Fruit fly (Drosophila melanogaster) whole organism, embryonic: Measurements from ENCODE around the gene Fdh.

ENCODE experiments used
- Bdp1 ChIP-seq: fragments of 200-800 bp; sonication (Bioruptor generic); optimal IDR thresholded peaks from 3 replicates; lab custom pipeline; 2016; ENCODE audit warnings: missing biosample characterization, missing genetic modification characterization
- CG10959 ChIP-seq: fragments of 200-800 bp; sonication (Bioruptor generic); IDR thresholded peaks from 2 replicates; pipeline ENCODE4 v1.3.6; 2022; ENCODE audit warnings: missing biosample characterization, missing genetic modification characterization
- CG11560 ChIP-seq: fragments of 200-800 bp; sonication (Bioruptor generic); IDR thresholded peaks from 3 replicates; pipeline ENCODE4 v1.3.6; 2022; ENCODE audit warnings: missing biosample characterization, missing genetic modification characterization
- CG11696 ChIP-seq: fragments of 200-800 bp; sonication (Bioruptor generic); IDR thresholded peaks from 2 replicates; pipeline ENCODE4 v1.3.6; 2022; ENCODE audit warnings: missing biosample characterization, missing genetic modification characterization
- CG12071 ChIP-seq: fragments of 200-800 bp; sonication (Bioruptor generic); optimal IDR thresholded peaks from 3 replicates; lab custom pipeline; 2018; ENCODE audit warnings: missing biosample characterization, mild to moderate bottlenecking, missing genetic modification characterization
- CG12219 ChIP-seq: fragments of 200-800 bp; sonication (Bioruptor generic); optimal IDR thresholded peaks from 3 replicates; lab custom pipeline; 2018; ENCODE audit warnings: missing biosample characterization, mild to moderate bottlenecking, missing genetic modification characterization
- CG12769 ChIP-seq: fragments of 200-800 bp; sonication (Bioruptor generic); optimal IDR thresholded peaks from 2 replicates; lab custom pipeline; 2019; ENCODE audit warnings: missing biosample characterization, mild to moderate bottlenecking, missing genetic modification characterization, moderate library complexity
- CG14965 ChIP-seq: fragments of 200-800 bp; sonication (Bioruptor generic); optimal IDR thresholded peaks from 2 replicates; lab custom pipeline; 2016; ENCODE audit warnings: missing biosample characterization, missing genetic modification characterization, borderline replicate concordance
- CG17328 ChIP-seq: fragments of 200-800 bp; sonication (Bioruptor generic); IDR thresholded peaks from 2 replicates; pipeline ENCODE4 v1.3.6; 2022; ENCODE audit warnings: missing biosample characterization, missing genetic modification characterization
- CG18599 ChIP-seq: fragments of 200-800 bp; sonication (Bioruptor generic); optimal IDR thresholded peaks from 3 replicates; lab custom pipeline; 2017; ENCODE audit warnings: missing biosample characterization, missing genetic modification characterization, mild to moderate bottlenecking, moderate library complexity, missing genetic modification reagents
- CG2129 ChIP-seq: fragments of 200-800 bp; sonication (Bioruptor generic); IDR thresholded peaks from 2 replicates; pipeline ENCODE4 v1.3.6; 2022; ENCODE audit warnings: missing biosample characterization, missing genetic modification characterization; ENCODE audit not compliant: partially characterized antibody
- CG31388 ChIP-seq: fragments of 200-800 bp; sonication (Bioruptor generic); optimal IDR thresholded peaks from 2 replicates; lab custom pipeline; 2016; ENCODE audit warnings: missing biosample characterization, missing genetic modification characterization
- CG43689 ChIP-seq: fragments of 200-800 bp; sonication (Bioruptor generic); IDR thresholded peaks from 2 replicates; pipeline ENCODE4 v1.3.6; 2022; ENCODE audit warnings: missing biosample characterization, missing genetic modification characterization
- CG4854 ChIP-seq: fragments of 200-800 bp; sonication (Bioruptor generic); optimal IDR thresholded peaks from 2 replicates; lab custom pipeline; 2016; ENCODE audit warnings: missing biosample characterization, missing genetic modification characterization, inconsistent platforms
- CG5953 ChIP-seq: fragments of 200-800 bp; sonication (Bioruptor generic); IDR thresholded peaks from 2 replicates; pipeline ENCODE4 v1.3.6; 2022; ENCODE audit warnings: missing biosample characterization, missing genetic modification characterization
- CG6254 ChIP-seq: fragments of 200-800 bp; sonication (Bioruptor generic); optimal IDR thresholded peaks from 3 replicates; lab custom pipeline; 2017; ENCODE audit warnings: mild to moderate bottlenecking, missing biosample characterization, missing genetic modification reagents, missing genetic modification characterization
- CG7745 ChIP-seq: fragments of 200-800 bp; sonication (Bioruptor generic); optimal IDR thresholded peaks from 2 replicates; lab custom pipeline; 2018; ENCODE audit warnings: missing biosample characterization, mild to moderate bottlenecking, missing genetic modification characterization, moderate library complexity
- CG7963 ChIP-seq: fragments of 200-800 bp; sonication (Bioruptor generic); IDR thresholded peaks from 3 replicates; pipeline ENCODE4 v1.3.6; 2022; ENCODE audit warnings: missing biosample characterization, missing genetic modification characterization; ENCODE audit not compliant: partially characterized antibody
- CG9609 ChIP-seq: fragments of 200-800 bp; sonication (Bioruptor generic); optimal IDR thresholded peaks from 3 replicates; lab custom pipeline; 2016; ENCODE audit warnings: missing biosample characterization, missing genetic modification characterization
- CrebB ChIP-seq: fragments of 200-800 bp; sonication (Bioruptor generic); optimal IDR thresholded peaks from 3 replicates; lab custom pipeline; 2018; ENCODE audit warnings: missing biosample characterization, mild to moderate bottlenecking, missing genetic modification characterization
- E2f1 ChIP-seq: fragments of 200-800 bp; sonication (Bioruptor generic); IDR thresholded peaks from 2 replicates; pipeline ENCODE4 v1.3.6; 2022; ENCODE audit warnings: missing biosample characterization, missing genetic modification characterization
- Fer2 ChIP-seq: fragments of 200-800 bp; sonication (Bioruptor generic); optimal IDR thresholded peaks from 2 replicates; lab custom pipeline; 2018; ENCODE audit warnings: missing biosample characterization, mild to moderate bottlenecking, missing genetic modification characterization, moderate library complexity
- Fer3 ChIP-seq: fragments of 200-800 bp; sonication (Bioruptor generic); optimal IDR thresholded peaks from 2 replicates; lab custom pipeline; 2018; ENCODE audit warnings: missing biosample characterization, mild to moderate bottlenecking, missing genetic modification characterization, moderate library complexity
- Hmx ChIP-seq: fragments of 200-800 bp; sonication (Bioruptor generic); optimal IDR thresholded peaks from 2 replicates; lab custom pipeline; 2016; ENCODE audit warnings: missing biosample characterization, missing genetic modification characterization
- Lim3 ChIP-seq: fragments of 200-800 bp; sonication (Bioruptor generic); IDR thresholded peaks from 2 replicates; pipeline ENCODE4 v1.3.6; 2022; ENCODE audit warnings: missing biosample characterization, missing genetic modification characterization
- Meics ChIP-seq: fragments of 200-800 bp; sonication (Bioruptor generic); optimal IDR thresholded peaks from 2 replicates; lab custom pipeline; 2017; ENCODE audit warnings: missing biosample characterization, mild to moderate bottlenecking, missing genetic modification characterization
- NFAT ChIP-seq: fragments of 200-800 bp; sonication (Bioruptor generic); IDR thresholded peaks from 2 replicates; pipeline ENCODE4 v1.3.6; 2022; ENCODE audit warnings: missing biosample characterization, missing genetic modification characterization
- Spps ChIP-seq: fragments of 200-800 bp; sonication (Bioruptor generic); optimal IDR thresholded peaks from 2 replicates; lab custom pipeline; 2018; ENCODE audit warnings: missing biosample characterization, mild to moderate bottlenecking, missing genetic modification characterization
- Sry-δ ChIP-seq: fragments of 200-800 bp; sonication (Bioruptor generic); optimal IDR thresholded peaks from 2 replicates; lab custom pipeline; 2016; ENCODE audit warnings: missing biosample characterization, missing genetic modification characterization
- Taf1 ChIP-seq: fragments of 200-800 bp; sonication (Bioruptor generic); IDR thresholded peaks from 2 replicates; pipeline ENCODE4 v1.3.6; 2022; ENCODE audit warnings: missing biosample characterization, missing genetic modification characterization
- YL-1 ChIP-seq: fragments of 200-800 bp; sonication (Bioruptor generic); optimal IDR thresholded peaks from 3 replicates; lab custom pipeline; 2017; ENCODE audit warnings: missing biosample characterization, mild to moderate bottlenecking, missing genetic modification characterization
- bowl ChIP-seq: fragments of 200-800 bp; sonication (Bioruptor generic); IDR thresholded peaks from 2 replicates; pipeline ENCODE4 v1.3.6; 2022; ENCODE audit warnings: missing biosample characterization, missing genetic modification characterization
- cad ChIP-seq: fragments of >200 bp; optimal IDR thresholded peaks from 2 replicates; lab custom pipeline; 2017; ENCODE audit warnings: missing biosample characterization, missing genetic modification characterization
- cato ChIP-seq: fragments of 200-800 bp; sonication (Bioruptor generic); optimal IDR thresholded peaks from 2 replicates; lab custom pipeline; 2016; ENCODE audit warnings: missing biosample characterization, missing genetic modification characterization, borderline replicate concordance
- ci ChIP-seq: fragments of 200-800 bp; sonication (Bioruptor generic); IDR thresholded peaks from 3 replicates; pipeline ENCODE4 v1.3.6; 2022; ENCODE audit warnings: missing biosample characterization, missing genetic modification characterization
- crc ChIP-seq: fragments of 200-800 bp; sonication (Bioruptor generic); optimal IDR thresholded peaks from 2 replicates; lab custom pipeline; 2016; ENCODE audit warnings: missing biosample characterization, missing genetic modification characterization
- croc ChIP-seq: fragments of 200-800 bp; sonication (Bioruptor generic); conservative IDR thresholded peaks from 3 replicates; pipeline ENCODE4 v1.3.6; 2022; ENCODE audit warnings: missing biosample characterization, missing genetic modification characterization
- crol ChIP-seq: fragments of 200-800 bp; sonication (Bioruptor generic); IDR thresholded peaks from 2 replicates; pipeline ENCODE4 v1.3.6; 2022; ENCODE audit warnings: missing biosample characterization, missing genetic modification characterization
- dm ChIP-seq: fragments of 200-800 bp; sonication (Bioruptor generic); optimal IDR thresholded peaks from 3 replicates; lab custom pipeline; 2016; ENCODE audit warnings: missing biosample characterization, missing genetic modification characterization
- fd64A ChIP-seq: fragments of 200-800 bp; sonication (Bioruptor generic); optimal IDR thresholded peaks from 3 replicates; lab custom pipeline; 2018; ENCODE audit warnings: missing biosample characterization, mild to moderate bottlenecking, missing genetic modification characterization
- gcm2 ChIP-seq: fragments of 200-800 bp; sonication (Bioruptor generic); optimal IDR thresholded peaks from 2 replicates; lab custom pipeline; 2016; ENCODE audit warnings: missing biosample characterization, missing genetic modification characterization
- gfzf ChIP-seq: fragments of 200-800 bp; sonication (Bioruptor generic); optimal IDR thresholded peaks from 2 replicates; lab custom pipeline; 2016; ENCODE audit warnings: missing biosample characterization, mild to moderate bottlenecking, missing genetic modification characterization, moderate library complexity
- maf-S ChIP-seq: fragments of 200-800 bp; sonication (Bioruptor generic); optimal IDR thresholded peaks from 2 replicates; lab custom pipeline; 2016; ENCODE audit warnings: missing biosample characterization, missing genetic modification characterization
- nerfin-2 ChIP-seq: fragments of 200-800 bp; sonication (Bioruptor generic); IDR thresholded peaks from 2 replicates; pipeline ENCODE4 v1.3.6; 2022; ENCODE audit warnings: missing biosample characterization, missing genetic modification characterization; ENCODE audit not compliant: partially characterized antibody
- onecut ChIP-seq: fragments of 200-800 bp; sonication (Bioruptor generic); IDR thresholded peaks from 2 replicates; pipeline ENCODE4 v1.3.6; 2022; ENCODE audit warnings: missing biosample characterization, missing genetic modification characterization
- org-1 ChIP-seq: fragments of 200-800 bp; sonication (Bioruptor generic); optimal IDR thresholded peaks from 2 replicates; lab custom pipeline; 2017; ENCODE audit warnings: missing biosample characterization, missing genetic modification characterization
- repo ChIP-seq: fragments of 200-800 bp; sonication (Bioruptor generic); optimal IDR thresholded peaks from 2 replicates; lab custom pipeline; 2016; ENCODE audit warnings: missing biosample characterization, missing genetic modification characterization
- seq ChIP-seq: fragments of 200-800 bp; sonication (Bioruptor generic); IDR thresholded peaks from 2 replicates; pipeline ENCODE4 v1.3.6; 2022; ENCODE audit warnings: missing biosample characterization, missing genetic modification characterization
- tll ChIP-seq, 2 experiments: fragments of 200-800 bp in 1 of 2; fragments of >200 bp in 1 of 2; sonication (Bioruptor generic) in 1 of 2; optimal IDR thresholded peaks; 2 replicates each; lab custom pipeline; 2017 to 2019; ENCODE audit warnings: missing biosample characterization in 2 of 2, missing genetic modification characterization in 2 of 2, mild to moderate bottlenecking in 1 of 2, moderate library complexity in 1 of 2
- vvl ChIP-seq: fragments of 200-800 bp; sonication (Bioruptor generic); IDR thresholded peaks from 2 replicates; pipeline ENCODE4 v1.3.6; 2022; ENCODE audit warnings: missing biosample characterization, missing genetic modification characterization

The Fdh gene

dm6 chr3R:10862773-10863445 is 9.3 kb downstream of the Fdh start, which contains the start of gene CG6574 (continued):
- TF ChIP-seq CG18599 (peak; percentile 28), CG5953 (GFP tag; lab: Robert Waterston, UW) (no peak), NFAT (GFP tag; lab: Robert Waterston, UW) (no peak), vvl (GFP tag; lab: Robert Waterston, UW) (peak; percentile 59; the same call in 1 of the 2 replicates), CG10959 (GFP tag; lab: Robert Waterston, UW) (no peak), CG6254 (GFP tag; lab: Kevin White, UChicago) (peak; percentile 36), E2f1 (GFP tag; lab: Robert Waterston, UW) (0 out of 2 replicates have a peak, but pooled peaks have one; percentile 5), crc (GFP tag; lab: Kevin White, UChicago) (no peak), Lim3 (no peak), crol (GFP tag; lab: Robert Waterston, UW) (no peak), CG7745 (tag; lab: Kevin White, UChicago) (no peak), cato (GFP tag; lab: Kevin White, UChicago) (no peak), Sry-δ (GFP tag; lab: Kevin White, UChicago) (no peak), CG12219 (GFP tag; lab: Kevin White, UChicago) (no peak), Taf1 (GFP tag; lab: Robert Waterston, UW) (no peak), repo (GFP tag; lab: Kevin White, UChicago) (no peak), fd64A (GFP tag; lab: Kevin White, UChicago) (no peak), onecut (no peak; the same call in 1 of the 2 replicates), CG4854 (GFP tag; lab: Kevin White, UChicago) (peak; percentile 73), croc (GFP tag; lab: Robert Waterston, UW) (no peak), Fer2 (tag; lab: Kevin White, UChicago) (no peak), CG7963 (GFP tag; lab: Robert Waterston, UW) (no peak), nerfin-2 (GFP tag; lab: Robert Waterston, UW) (no peak), org-1 (peak; percentile 18), Meics (GFP tag; lab: Kevin White, UChicago) (peak; percentile 23), ci (GFP tag; lab: Robert Waterston, UW) (peak; percentile 40; the same call in 1 of the 3 replicates), tll (GFP tag; optimal IDR thresholded peaks at IDR 0.05; lab: Kevin White, UChicago) (peak in 1 of 2 experiments; percentile 74), CG14965 (no peak), CrebB (tag; lab: Kevin White, UChicago) (no peak), CG2129 (GFP tag; lab: Robert Waterston, UW) (no peak), CG11696 (peak; percentile 95), YL-1 (GFP tag; lab: Kevin White, UChicago) (no peak), Spps (tag; lab: Kevin White, UChicago) (no peak), CG17328 (no peak), CG43689 (GFP tag; lab: Robert Waterston, UW) (no peak), gcm2 (no peak), CG9609 (no peak), CG12071 (GFP tag; lab: Kevin White, UChicago) (peak; percentile 35), Fer3 (tag; lab: Kevin White, UChicago) (no peak), CG12769 (tag; lab: Kevin White, UChicago) (peak; percentile 40), gfzf (GFP tag; lab: Kevin White, UChicago) (no peak), Hmx (GFP tag; lab: Kevin White, UChicago) (no peak), dm (GFP tag; lab: Kevin White, UChicago) (no peak), maf-S (GFP tag; lab: Kevin White, UChicago) (no peak), CG31388 (no peak), CG11560 (tag; lab: Robert Waterston, UW) (no peak), Bdp1 (GFP tag; lab: Kevin White, UChicago) (no peak), bowl (GFP tag; lab: Robert Waterston, UW) (no peak), cad (GFP tag; lab: Kevin White, UChicago) (no peak), seq (no peak)
